Fruit fly (Drosophila melanogaster) whole organism, embryonic: ENCODE measurements around the gene Nmdar1.

Experiments used
- Aef1 ChIP-seq: fragments of 200-800 bp; sonication (Bioruptor generic); IDR thresholded peaks from 3 replicates; pipeline ENCODE4 v1.3.6; 2022; ENCODE audit warnings: missing biosample characterization, missing genetic modification characterization
- Atf-2 ChIP-seq: fragments of 200-800 bp; sonication (Bioruptor generic); optimal IDR thresholded peaks from 2 replicates; lab custom pipeline; 2016; ENCODE audit warnings: missing biosample characterization, missing genetic modification characterization
- CG10543 ChIP-seq: fragments of 200-800 bp; sonication (Bioruptor generic); optimal IDR thresholded peaks from 3 replicates; lab custom pipeline; 2017; ENCODE audit warnings: missing biosample characterization, mild to moderate bottlenecking, missing genetic modification characterization, moderate library complexity
- CG10979 ChIP-seq: fragments of 200-800 bp; sonication (Bioruptor generic); optimal IDR thresholded peaks from 2 replicates; lab custom pipeline; 2018; ENCODE audit warnings: missing biosample characterization, mild to moderate bottlenecking, missing genetic modification characterization, moderate library complexity
- CG11247 ChIP-seq: fragments of 200-800 bp; sonication (Bioruptor generic); IDR thresholded peaks from 2 replicates; pipeline ENCODE4 v1.3.6; 2022; ENCODE audit warnings: missing biosample characterization, missing genetic modification characterization
- CG12769 ChIP-seq: fragments of 200-800 bp; sonication (Bioruptor generic); optimal IDR thresholded peaks from 2 replicates; lab custom pipeline; 2019; ENCODE audit warnings: missing biosample characterization, mild to moderate bottlenecking, missing genetic modification characterization, moderate library complexity
- CG12942 ChIP-seq: fragments of 200-800 bp; sonication (Bioruptor generic); optimal IDR thresholded peaks from 3 replicates; lab custom pipeline; 2016; ENCODE audit warnings: missing biosample characterization, missing genetic modification characterization
- CG13296 ChIP-seq: fragments of 200-800 bp; sonication (Bioruptor generic); optimal IDR thresholded peaks from 3 replicates; lab custom pipeline; 2018; ENCODE audit warnings: missing biosample characterization, mild to moderate bottlenecking, missing genetic modification characterization
- CG13624 ChIP-seq: fragments of 200-800 bp; sonication (Bioruptor generic); optimal IDR thresholded peaks from 2 replicates; lab custom pipeline; 2016; ENCODE audit warnings: missing biosample characterization, missing genetic modification characterization
- CG1647 ChIP-seq: fragments of 200-800 bp; sonication (Bioruptor generic); optimal IDR thresholded peaks from 3 replicates; lab custom pipeline; 2016; ENCODE audit warnings: missing biosample characterization, missing genetic modification characterization
- CG17359 ChIP-seq: fragments of 200-800 bp; sonication (Bioruptor generic); optimal IDR thresholded peaks from 3 replicates; lab custom pipeline; 2018; ENCODE audit warnings: missing biosample characterization, mild to moderate bottlenecking, missing genetic modification characterization, moderate library complexity
- CG17568 ChIP-seq: fragments of 200-800 bp; sonication (Bioruptor generic); optimal IDR thresholded peaks from 2 replicates; lab custom pipeline; 2018; ENCODE audit warnings: missing biosample characterization, mild to moderate bottlenecking, missing genetic modification characterization, moderate library complexity
- CG17802 ChIP-seq: fragments of 200-800 bp; sonication (Bioruptor generic); optimal IDR thresholded peaks from 2 replicates; lab custom pipeline; 2018; ENCODE audit warnings: missing biosample characterization, mild to moderate bottlenecking, missing genetic modification characterization, moderate library complexity
- CG17829 ChIP-seq: fragments of 200-800 bp; optimal IDR thresholded peaks from 2 replicates; lab custom pipeline; 2019; ENCODE audit warnings: missing biosample characterization, mild to moderate bottlenecking, missing genetic modification characterization, moderate library complexity
- CG1792 ChIP-seq: fragments of 200-800 bp; sonication (Bioruptor generic); optimal IDR thresholded peaks from 2 replicates; lab custom pipeline; 2016; ENCODE audit warnings: missing biosample characterization, missing genetic modification characterization
- CG18764 ChIP-seq: fragments of 200-800 bp; sonication (Bioruptor generic); optimal IDR thresholded peaks from 3 replicates; lab custom pipeline; 2016; ENCODE audit warnings: missing biosample characterization, missing genetic modification characterization
- CG30020 ChIP-seq: fragments of 200-800 bp; optimal IDR thresholded peaks from 2 replicates; lab custom pipeline; 2019; ENCODE audit warnings: missing biosample characterization, mild to moderate bottlenecking, missing genetic modification characterization, moderate library complexity
- CG32767 ChIP-seq: fragments of 200-800 bp; sonication (Bioruptor generic); IDR thresholded peaks from 2 replicates; pipeline ENCODE4 v1.3.6; 2022; ENCODE audit warnings: missing biosample characterization, missing genetic modification characterization
- CG33213 ChIP-seq: fragments of 200-800 bp; sonication (Bioruptor generic); optimal IDR thresholded peaks from 3 replicates; lab custom pipeline; 2016; ENCODE audit warnings: missing biosample characterization, missing genetic modification characterization
- CG4328 ChIP-seq: fragments of 200-800 bp; sonication (Bioruptor generic); optimal IDR thresholded peaks from 3 replicates; lab custom pipeline; 2017; ENCODE audit warnings: missing biosample characterization, missing genetic modification reagents, missing genetic modification characterization
- CG6654 ChIP-seq: fragments of 200-800 bp; sonication (Bioruptor generic); optimal IDR thresholded peaks from 2 replicates; lab custom pipeline; 2017; ENCODE audit warnings: missing biosample characterization, mild to moderate bottlenecking, missing genetic modification characterization
- CG7357 ChIP-seq: fragments of 200-800 bp; sonication (Bioruptor generic); IDR thresholded peaks from 3 replicates; pipeline ENCODE4 v1.3.6; 2022; ENCODE audit warnings: missing biosample characterization, missing genetic modification characterization
- CG9817 ChIP-seq: fragments of 200-800 bp; sonication (Bioruptor generic); optimal IDR thresholded peaks from 2 replicates; lab custom pipeline; 2018; ENCODE audit warnings: missing biosample characterization, mild to moderate bottlenecking, missing genetic modification characterization, moderate library complexity
- CG9932 ChIP-seq: fragments of 200-800 bp; sonication (Bioruptor generic); IDR thresholded peaks from 2 replicates; pipeline ENCODE4 v1.3.6; 2022; ENCODE audit warnings: missing biosample characterization, missing genetic modification characterization
- Dip2 ChIP-seq: fragments of 200-800 bp; sonication (Bioruptor generic); IDR thresholded peaks from 2 replicates; pipeline ENCODE4 v1.3.6; 2022; ENCODE audit warnings: missing biosample characterization, missing genetic modification characterization
- Ets65A ChIP-seq: fragments of 200-800 bp; sonication (Bioruptor generic); peaks from one replicate; lab custom pipeline; 2016; ENCODE audit warnings: missing biosample characterization, missing genetic modification characterization
- GATAe ChIP-seq: fragments of 200-800 bp; sonication (Bioruptor generic); conservative IDR thresholded peaks from 2 replicates; pipeline ENCODE4 v1.3.6; 2022; ENCODE audit warnings: missing biosample characterization, missing genetic modification characterization
- Gug ChIP-seq: fragments of 200-800 bp; sonication (Bioruptor generic); IDR thresholded peaks from 4 replicates; pipeline ENCODE4 v1.3.6; 2022; ENCODE audit warnings: missing biosample characterization, missing genetic modification characterization
- HLH3B ChIP-seq: fragments of 200-800 bp; sonication (Bioruptor generic); IDR thresholded peaks from 2 replicates; pipeline ENCODE4 v1.3.6; 2022; ENCODE audit warnings: missing biosample characterization, missing genetic modification characterization
- NC2α ChIP-seq: fragments of 200-800 bp; sonication (Bioruptor generic); optimal IDR thresholded peaks from 2 replicates; lab custom pipeline; 2016; ENCODE audit warnings: missing biosample characterization, missing genetic modification characterization
- Nf-YA ChIP-seq: fragments of 200-800 bp; sonication (Bioruptor generic); IDR thresholded peaks from 2 replicates; pipeline ENCODE4 v1.3.6; 2022; ENCODE audit warnings: missing biosample characterization, missing genetic modification characterization
- Optix ChIP-seq: fragments of 200-800 bp; sonication (Bioruptor generic); IDR thresholded peaks from 3 replicates; pipeline ENCODE4 v1.3.6; 2022; ENCODE audit warnings: missing biosample characterization, missing genetic modification characterization
- Poxn ChIP-seq: fragments of 200-800 bp; sonication (Bioruptor generic); IDR thresholded peaks from 2 replicates; pipeline ENCODE4 v1.3.6; 2022; ENCODE audit warnings: missing biosample characterization, missing genetic modification characterization
- Sin3A ChIP-seq: fragments of >200 bp; optimal IDR thresholded peaks from 2 replicates; lab custom pipeline; 2018
- ara ChIP-seq: fragments of 200-800 bp; sonication (Bioruptor generic); IDR thresholded peaks from 2 replicates; pipeline ENCODE4 v1.3.6; 2022; ENCODE audit warnings: missing biosample characterization, missing genetic modification characterization
- ash1 ChIP-seq: fragments of 200-800 bp; sonication (Bioruptor generic); optimal IDR thresholded peaks from 2 replicates; lab custom pipeline; 2018; ENCODE audit warnings: missing biosample characterization, mild to moderate bottlenecking, missing genetic modification characterization
- btn ChIP-seq: fragments of 200-800 bp; sonication (Bioruptor generic); optimal IDR thresholded peaks from 2 replicates; lab custom pipeline; 2016; ENCODE audit warnings: missing biosample characterization, missing genetic modification characterization
- chn ChIP-seq: fragments of 200-800 bp; sonication (Bioruptor generic); optimal IDR thresholded peaks from 2 replicates; lab custom pipeline; 2016; ENCODE audit warnings: missing biosample characterization, missing genetic modification characterization
- ci ChIP-seq: fragments of 200-800 bp; sonication (Bioruptor generic); IDR thresholded peaks from 3 replicates; pipeline ENCODE4 v1.3.6; 2022; ENCODE audit warnings: missing biosample characterization, missing genetic modification characterization
- dm ChIP-seq: fragments of 200-800 bp; sonication (Bioruptor generic); optimal IDR thresholded peaks from 3 replicates; lab custom pipeline; 2016; ENCODE audit warnings: missing biosample characterization, missing genetic modification characterization
- ftz-f1 ChIP-seq: fragments of 200-800 bp; sonication (Bioruptor generic); optimal IDR thresholded peaks from 2 replicates; lab custom pipeline; 2016; ENCODE audit warnings: missing biosample characterization, missing genetic modification characterization
- jigr1 ChIP-seq: fragments of 200-800 bp; sonication (Bioruptor generic); IDR thresholded peaks from 3 replicates; pipeline ENCODE4 v1.3.6; 2022; ENCODE audit warnings: missing biosample characterization, missing genetic modification characterization
- mam ChIP-seq: fragments of 200-800 bp; sonication (Bioruptor generic); optimal IDR thresholded peaks from 3 replicates; lab custom pipeline; 2016; ENCODE audit warnings: missing biosample characterization, missing genetic modification characterization
- mirr ChIP-seq: fragments of 200-800 bp; sonication (Bioruptor generic); optimal IDR thresholded peaks from 3 replicates; lab custom pipeline; 2018; ENCODE audit warnings: missing biosample characterization, mild to moderate bottlenecking, missing genetic modification characterization
- nerfin-1 ChIP-seq: fragments of 200-800 bp; sonication (Bioruptor generic); optimal IDR thresholded peaks from 3 replicates; lab custom pipeline; 2019; ENCODE audit warnings: missing biosample characterization, mild to moderate bottlenecking, missing genetic modification characterization, moderate library complexity
- nom ChIP-seq: fragments of 200-800 bp; sonication (Bioruptor generic); optimal IDR thresholded peaks from 2 replicates; lab custom pipeline; 2017; ENCODE audit warnings: missing biosample characterization, missing genetic modification characterization, mild to moderate bottlenecking, moderate library complexity, missing genetic modification reagents
- oc ChIP-seq: fragments of 200-800 bp; sonication (Bioruptor generic); optimal IDR thresholded peaks from 2 replicates; lab custom pipeline; 2018; ENCODE audit warnings: missing biosample characterization, mild to moderate bottlenecking, missing genetic modification characterization, moderate library complexity
- run ChIP-seq: fragments of 200-800 bp; sonication (Bioruptor generic); optimal IDR thresholded peaks from 3 replicates; lab custom pipeline; 2018; ENCODE audit warnings: missing biosample characterization, mild to moderate bottlenecking, missing genetic modification characterization
- sens ChIP-seq: fragments of 200-800 bp; sonication (Bioruptor generic); peaks from one replicate; lab custom pipeline; 2016; ENCODE audit warnings: missing biosample characterization, missing genetic modification characterization
- vfl ChIP-seq: fragments of 200-800 bp; sonication (Bioruptor generic); optimal IDR thresholded peaks from 2 replicates; lab custom pipeline; 2016; ENCODE audit warnings: missing biosample characterization, missing genetic modification characterization
- vvl ChIP-seq: fragments of 200-800 bp; sonication (Bioruptor generic); IDR thresholded peaks from 2 replicates; pipeline ENCODE4 v1.3.6; 2022; ENCODE audit warnings: missing biosample characterization, missing genetic modification characterization
- wdn ChIP-seq: fragments of 200-800 bp; sonication (Bioruptor generic); IDR thresholded peaks from 2 replicates; pipeline ENCODE4 v1.3.6; 2022; ENCODE audit warnings: missing biosample characterization, missing genetic modification characterization
- yki ChIP-seq: fragments of >200 bp; optimal IDR thresholded peaks from 3 replicates; lab custom pipeline; 2018

The Nmdar1 gene

DNA sequence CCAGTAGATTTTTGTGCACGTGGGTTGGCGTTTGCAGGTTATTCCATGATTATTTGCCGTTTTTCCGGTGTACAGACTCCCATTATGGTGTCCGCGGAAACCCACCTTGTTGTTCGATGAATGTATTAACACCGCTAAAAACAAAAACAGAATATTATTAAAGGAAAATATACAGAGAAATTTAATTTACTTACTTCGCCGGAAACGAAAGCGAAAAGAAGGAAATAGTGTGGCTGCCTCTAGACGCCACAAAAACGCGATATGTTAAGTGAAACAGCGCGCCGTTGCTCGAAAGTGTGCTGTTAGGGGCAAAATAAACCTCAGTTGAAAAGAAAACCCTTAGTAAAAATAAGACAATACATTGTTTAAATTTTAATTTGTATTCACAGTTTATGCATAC is 56.3 kb downstream of the Nmdar1 start, which contains the start of gene RpL35A (continued):
- TF ChIP-seq GATAe (GFP tag; lab: Robert Waterston, UW) (no peak), jigr1 (GFP tag; lab: Robert Waterston, UW) (no peak), CG11247 (GFP tag; lab: Robert Waterston, UW) (peak; percentile 57), CG4328 (GFP tag; lab: Kevin White, UChicago) (peak; percentile 83), chn (peak; percentile 22), CG9932 (GFP tag; lab: Robert Waterston, UW) (peak; percentile 50), CG13624 (GFP tag; lab: Kevin White, UChicago) (peak; percentile 61), CG10543 (GFP tag; lab: Kevin White, UChicago) (peak; percentile 80), Dip2 (GFP tag; lab: Robert Waterston, UW) (no peak), CG7357 (GFP tag; lab: Robert Waterston, UW) (no peak), mirr (GFP tag; lab: Kevin White, UChicago) (peak; percentile 87), vvl (GFP tag; lab: Robert Waterston, UW) (peak; percentile 69), Ets65A (GFP tag; lab: Kevin White, UChicago) (peak; percentile 70), Nf-YA (GFP tag; lab: Robert Waterston, UW) (peak; percentile 55; the same call in 1 of the 2 replicates), Aef1 (no peak), CG6654 (peak; percentile 55), CG9817 (tag; lab: Kevin White, UChicago) (peak; percentile 41), CG30020 (peak; percentile 47), sens (peak; percentile 94), CG32767 (no peak), btn (GFP tag; lab: Kevin White, UChicago) (peak; percentile 61), CG10979 (tag; lab: Kevin White, UChicago) (peak; percentile 60), CG18764 (GFP tag; lab: Kevin White, UChicago) (peak; percentile 48), NC2α (GFP tag; lab: Kevin White, UChicago) (peak; percentile 15), CG17829 (tag; lab: Kevin White, UChicago) (peak; percentile 76), nerfin-1 (tag; lab: Kevin White, UChicago) (peak; percentile 64), CG1647 (GFP tag; lab: Kevin White, UChicago) (peak; percentile 27), CG17359 (tag; lab: Kevin White, UChicago) (peak; percentile 67), ci (GFP tag; lab: Robert Waterston, UW) (peak; percentile 94), mam (GFP tag; lab: Kevin White, UChicago) (peak; percentile 15), CG17802 (tag; lab: Kevin White, UChicago) (peak; percentile 55), run (tag; lab: Kevin White, UChicago) (peak; percentile 24), Sin3A (peak; percentile 5), CG12942 (GFP tag; lab: Kevin White, UChicago) (no peak), ara (GFP tag; lab: Robert Waterston, UW) (no peak), CG33213 (GFP tag; lab: Kevin White, UChicago) (peak; percentile 89), Optix (GFP tag; lab: Robert Waterston, UW) (peak; percentile 49; the same call in 2 of the 3 replicates), CG12769 (tag; lab: Kevin White, UChicago) (no peak), wdn (GFP tag; lab: Robert Waterston, UW) (peak; percentile 36; the same call in 1 of the 2 replicates), Gug (GFP tag; lab: Robert Waterston, UW) (no peak), Atf-2 (peak; percentile 17), dm (GFP tag; lab: Kevin White, UChicago) (peak; percentile 89), CG1792 (GFP tag; lab: Kevin White, UChicago) (peak; percentile 45), HLH3B (peak; percentile 26; the same call in 1 of the 2 replicates), CG17568 (GFP tag; lab: Kevin White, UChicago) (no peak), CG13296 (GFP tag; lab: Kevin White, UChicago) (peak; percentile 93), ash1 (GFP tag; lab: Kevin White, UChicago) (peak; percentile 71), Poxn (no peak), vfl (GFP tag; lab: Kevin White, UChicago) (peak; percentile 56), oc (tag; lab: Kevin White, UChicago) (no peak), ftz-f1 (GFP tag; lab: Kevin White, UChicago) (no peak), yki (lab: Kevin White, UChicago) (no peak), nom (GFP tag; lab: Kevin White, UChicago) (peak; percentile 85)
